Worm (Caenorhabditis elegans) whole organism, dauer: ENCODE results near the gene Y73B6BL.44.

ENCODE experiments used
- unc-62 ChIP-seq: sonication (generic microtip); optimal IDR thresholded peaks from 2 replicates; lab custom pipeline; 2017; ENCODE audit warnings: missing biosample characterization, missing genetic modification reagents, missing genetic modification characterization

Gene Y73B6BL.44

DNA sequence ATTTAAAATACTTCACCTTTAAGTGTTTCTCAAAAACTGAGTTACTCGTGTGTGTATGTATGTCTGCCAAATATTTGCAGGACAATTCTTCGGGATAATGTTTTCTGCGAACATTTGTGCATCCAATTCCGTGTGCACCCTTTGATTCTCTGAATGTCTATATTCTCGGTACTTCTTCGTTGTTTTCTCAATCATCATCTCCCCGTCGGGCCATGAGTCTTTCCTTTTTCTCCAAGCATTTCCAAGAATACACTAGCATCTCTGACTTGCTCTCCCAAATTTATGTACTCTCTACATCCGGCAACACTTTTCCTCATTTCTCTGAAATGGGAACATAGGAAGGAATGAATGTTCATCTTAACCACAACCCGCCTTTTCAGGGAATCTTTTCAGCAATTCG, 21.3 kb downstream of the Y73B6BL.44 start:
- no peak for TF ChIP-seq unc-62

DNA sequence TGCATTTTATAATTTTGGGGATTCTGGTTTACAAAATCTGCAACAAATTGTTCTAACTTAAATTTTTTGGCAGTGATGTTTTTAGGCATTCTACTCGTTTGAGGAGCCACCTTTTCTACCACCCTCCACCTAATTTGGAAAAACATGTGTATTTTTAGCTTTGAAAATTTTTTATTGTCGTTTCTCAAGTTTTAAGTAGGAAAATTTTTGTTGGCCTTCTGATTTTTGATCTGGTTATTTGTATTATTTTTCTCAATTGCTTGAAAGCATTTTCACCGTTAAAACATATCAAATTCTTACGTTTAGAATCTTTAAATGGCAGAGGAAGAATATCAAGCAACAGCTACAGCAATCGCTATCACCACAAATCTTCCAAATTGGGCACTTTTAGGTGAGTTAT, 24.5 kb downstream of the Y73B6BL.44 start, which contains the start of gene C01G5.7:
C01G5.7 (plus strand) TSS at position 301 of the 400 bp plus-strand sequence.
- no peak for TF ChIP-seq unc-62

DNA sequence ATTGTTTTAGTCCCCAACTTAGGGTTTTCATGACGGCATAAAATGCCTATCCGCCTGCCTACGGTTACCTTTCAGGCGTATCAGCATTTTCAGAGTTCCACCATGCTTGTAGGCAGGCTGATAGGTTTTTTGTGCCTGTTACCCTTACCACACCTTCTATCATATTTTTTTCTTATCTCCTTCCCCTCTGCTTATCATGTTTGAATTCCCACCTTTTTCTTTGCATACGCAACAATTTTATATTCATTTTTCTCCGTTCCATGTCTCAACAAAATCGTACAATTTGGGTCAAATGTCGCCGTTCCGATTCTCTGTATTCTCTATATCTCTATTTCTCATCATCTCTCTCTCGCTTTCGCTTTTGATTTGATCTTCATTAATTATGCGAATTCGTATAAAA, 26.2 kb downstream of the Y73B6BL.44 start, which contains the start of gene C01G5.9:
C01G5.9 (plus strand) TSS at position 301 of the 400 bp plus-strand sequence.
- TF ChIP-seq unc-62: no peak

DNA sequence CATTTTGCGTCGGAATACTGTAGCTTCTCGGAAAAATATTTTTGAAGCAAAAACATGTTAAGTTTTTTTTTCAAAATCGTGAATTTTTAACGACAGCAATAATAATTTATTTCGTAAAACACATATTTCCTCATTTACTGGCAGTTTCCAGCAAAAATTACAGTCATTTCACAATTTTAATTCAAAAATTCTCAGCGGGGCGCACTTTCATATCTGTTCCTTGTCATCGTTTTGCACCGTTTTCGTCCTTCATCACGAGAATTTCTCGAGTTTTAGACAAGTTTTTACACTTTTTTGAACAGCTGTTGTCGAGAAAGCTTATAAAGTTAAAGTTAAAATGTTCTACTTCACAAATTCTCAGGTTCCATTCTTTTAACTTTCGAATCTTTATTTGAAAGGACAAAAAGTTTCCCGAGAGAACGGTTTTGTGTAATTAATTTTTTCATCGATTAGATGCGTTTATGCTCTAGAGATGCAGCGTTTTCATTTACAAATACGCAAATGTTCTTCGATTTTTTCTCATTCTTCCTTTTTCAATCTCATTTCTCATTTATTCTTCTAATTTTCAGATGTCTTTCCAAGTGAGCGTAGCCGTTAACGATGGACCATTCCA, 29.0 kb downstream of the Y73B6BL.44 start, which contains the start of gene ddi-1:
ddi-1 (plus strand) TSS at position 563 of the 613 bp plus-strand sequence.
- no peak for TF ChIP-seq unc-62

DNA sequence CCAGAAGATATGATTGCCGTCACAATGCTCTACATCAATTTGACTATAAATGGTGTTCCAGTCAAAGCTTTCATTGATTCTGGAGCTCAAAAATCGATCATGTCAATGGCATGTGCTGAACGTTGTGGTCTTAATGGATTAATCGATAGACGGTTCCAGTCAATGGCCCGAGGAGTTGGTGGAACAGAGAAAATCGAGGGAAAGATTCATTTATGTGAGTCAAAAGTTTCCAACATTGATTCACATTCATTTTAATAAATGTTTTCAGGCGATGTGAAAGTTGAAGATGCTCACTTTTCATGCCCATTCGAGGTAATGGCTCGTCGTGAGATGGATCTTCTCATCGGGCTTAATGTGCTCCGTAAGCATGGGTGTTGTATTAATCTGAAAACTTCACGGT, 30.4 kb downstream of the Y73B6BL.44 start:
- TF ChIP-seq unc-62: no peak

DNA sequence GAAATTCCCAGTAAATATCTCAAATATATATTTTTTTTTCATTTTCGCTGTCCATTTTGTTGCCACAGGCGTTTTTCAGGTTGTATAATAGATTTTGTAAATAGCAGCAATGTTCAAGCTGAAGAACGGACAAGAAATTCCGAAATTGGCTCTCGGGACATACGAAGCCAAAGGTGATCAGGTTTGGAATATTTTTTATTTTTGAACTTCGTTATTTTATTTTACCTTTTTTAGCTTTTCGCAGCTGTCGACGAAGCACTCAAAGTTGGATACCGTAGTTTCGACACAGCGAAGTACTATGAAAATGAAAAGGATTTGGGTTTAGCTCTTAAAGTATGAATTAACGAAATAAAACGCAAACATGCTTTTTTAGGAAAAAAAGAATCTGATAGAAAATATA, 31.1 kb downstream of the Y73B6BL.44 start, which contains the start of gene C01G5.5:
C01G5.5 (plus strand) TSS at position 80 of the 400 bp plus-strand sequence.
- TF ChIP-seq unc-62: no peak

DNA sequence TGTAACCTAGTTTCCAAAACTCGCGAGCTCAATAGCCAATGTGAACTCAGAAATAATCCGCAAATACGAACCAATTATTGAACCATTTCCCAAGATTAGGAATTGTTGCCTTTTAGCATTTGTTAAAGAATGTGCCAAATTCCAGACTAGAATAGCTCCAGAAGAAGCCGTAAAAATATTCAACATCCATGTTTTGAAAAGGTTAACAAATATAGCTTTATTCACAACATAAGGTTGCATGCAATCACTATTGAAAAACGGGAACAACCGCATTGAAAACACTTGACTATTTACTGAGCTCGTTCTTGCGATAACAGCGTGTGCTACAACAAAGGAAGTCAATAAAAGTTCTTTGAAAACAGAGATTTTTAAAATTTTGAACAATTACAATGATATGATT, 33.1 kb downstream of the Y73B6BL.44 start:
- TF ChIP-seq unc-62: no peak

DNA sequence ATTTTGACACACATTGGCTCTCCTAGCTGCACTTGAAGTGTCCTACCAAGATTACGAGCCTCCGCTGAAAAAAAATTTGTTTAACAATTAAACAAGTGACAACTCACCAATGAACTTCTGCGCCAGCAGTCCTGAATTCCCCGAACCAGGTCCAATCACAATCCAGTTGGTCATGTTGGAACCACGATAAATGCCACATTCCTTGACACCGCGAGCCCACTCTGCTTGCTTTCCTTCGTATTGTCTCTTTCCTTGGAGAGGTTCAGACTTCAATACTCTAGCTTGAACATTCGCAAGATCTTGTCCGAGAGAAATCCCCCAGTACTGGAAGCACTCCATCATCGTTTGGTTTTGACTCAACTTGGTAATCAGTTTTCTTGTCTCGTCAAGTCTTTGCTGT, 34.8 kb downstream of the Y73B6BL.44 start:
- TF ChIP-seq unc-62: no peak

DNA sequence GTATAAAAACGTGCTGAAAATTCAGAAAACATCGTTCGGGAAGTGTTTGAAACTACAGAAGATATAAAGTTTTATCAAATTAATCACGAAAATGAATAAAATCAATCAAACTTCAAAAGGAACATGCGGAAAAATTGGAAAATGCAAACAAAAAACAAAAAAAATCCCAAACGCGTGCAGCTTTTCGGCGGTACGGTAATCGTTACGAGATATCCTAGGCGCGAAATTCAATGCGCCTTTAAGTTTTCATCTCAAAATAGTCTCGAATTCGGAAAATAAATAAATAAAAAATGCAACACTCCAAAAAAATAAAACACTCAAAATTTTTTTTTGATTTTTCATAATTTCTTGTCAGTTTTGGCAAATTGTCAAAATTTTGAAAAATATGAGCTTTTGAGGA, 36.4 kb downstream of the Y73B6BL.44 start:
- TF ChIP-seq unc-62: no peak

DNA sequence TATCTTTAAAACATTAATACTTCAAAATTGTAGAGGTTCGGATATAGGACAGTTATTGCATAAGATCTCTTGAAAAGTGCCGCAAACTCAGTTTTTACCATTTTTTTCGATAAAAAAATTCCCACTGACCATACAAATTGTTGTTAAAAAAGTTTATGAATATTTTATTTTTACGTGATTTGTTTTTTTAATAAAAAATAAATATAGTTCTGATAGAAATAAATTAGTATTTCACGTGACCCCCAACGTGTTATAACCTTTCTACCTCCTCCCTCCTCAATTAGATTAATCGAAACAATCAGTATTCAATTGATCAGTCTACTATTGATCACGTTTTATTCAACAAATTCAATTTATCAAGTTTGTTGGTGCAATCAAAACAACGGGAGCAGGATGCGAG, 38.1 kb downstream of the Y73B6BL.44 start, which contains the start of gene C01G5.4:
C01G5.4 (plus strand) TSS at position 301 of the 400 bp plus-strand sequence.
- no peak for TF ChIP-seq unc-62

DNA sequence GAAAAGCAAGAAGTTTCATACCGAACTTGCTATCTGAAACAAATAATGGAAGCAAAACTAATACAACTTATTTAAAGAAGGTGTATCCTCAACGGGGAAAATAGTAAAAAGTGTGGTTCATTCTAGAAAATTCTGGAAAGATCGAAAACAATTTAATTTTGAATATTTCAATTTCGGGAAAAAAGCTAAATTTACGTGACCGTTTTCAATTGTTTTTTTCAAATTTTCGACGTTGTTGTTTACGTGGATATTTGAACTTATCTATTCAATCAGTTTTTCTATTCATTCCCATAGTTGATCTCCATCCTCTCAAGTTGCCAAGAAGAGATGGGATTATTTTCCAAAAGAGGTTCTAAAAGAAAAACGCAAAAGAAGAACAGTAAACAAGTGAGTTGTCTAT, 42.5 kb downstream of the Y73B6BL.44 start, which contains the start of gene C01G5.3:
C01G5.3 (plus strand) TSS at position 301 of the 400 bp plus-strand sequence.
- no peak for TF ChIP-seq unc-62

DNA sequence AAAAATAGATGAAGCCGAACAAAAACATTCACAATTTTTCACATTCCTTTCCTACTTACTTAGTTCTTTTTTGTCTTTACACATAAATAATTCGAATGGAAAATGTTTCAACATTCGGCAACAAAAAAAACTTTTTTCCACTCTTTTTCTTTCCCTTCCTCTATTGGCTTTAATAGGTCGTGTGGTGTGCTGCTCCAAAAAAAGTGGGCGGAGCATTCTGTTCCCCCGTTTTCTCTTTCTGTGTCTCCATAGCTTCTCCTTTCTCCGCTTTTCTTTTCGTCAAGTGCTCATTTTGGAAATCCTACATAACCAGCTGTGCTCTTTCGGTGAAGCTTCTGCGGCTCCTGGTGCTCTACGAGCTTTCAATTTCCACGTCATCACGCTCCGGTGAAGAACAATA, 48.0 kb downstream of the Y73B6BL.44 start, which contains the start of gene C01G5.25:
C01G5.25 (plus strand) TSS at position 250 of the 400 bp plus-strand sequence.
- no peak for TF ChIP-seq unc-62

DNA sequence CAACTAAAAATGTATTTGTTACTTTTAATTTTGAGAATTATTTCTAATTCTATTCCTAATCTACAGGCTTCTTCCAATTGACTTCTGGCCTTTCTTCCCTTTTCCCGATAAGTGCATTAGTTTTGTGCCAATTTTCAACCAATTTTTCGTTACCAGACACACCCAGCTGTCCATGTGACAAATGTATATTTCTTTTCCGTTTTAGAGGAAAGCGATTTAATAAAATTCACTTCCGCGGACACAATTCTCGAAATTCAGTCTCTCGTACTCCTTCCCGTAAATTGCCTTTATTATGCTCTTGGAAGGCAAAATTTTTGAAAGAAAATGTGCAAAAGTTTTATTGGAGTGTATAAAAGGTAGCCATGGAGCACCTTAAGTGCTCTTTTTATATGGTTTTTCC, 49.6 kb downstream of the Y73B6BL.44 start:
- no peak for TF ChIP-seq unc-62
